Fruit fly (Drosophila melanogaster) whole organism, adult: ENCODE results near the gene Clbn.
A peak's percentile ranks its signal among the peaks of the same experiment; 100 is the strongest.
"Not testable (repeated sequence)": the region's sequence is repeated elsewhere in the genome, so short reads cannot be mapped to it uniquely, and the experiment has no call there.

Experiments
- CG11617 ChIP-seq: fragments of 200-800 bp; sonication (Bioruptor generic); optimal IDR thresholded peaks from 2 replicates; lab custom pipeline; 2017; ENCODE audit warnings: mild to moderate bottlenecking, missing biosample characterization, missing genetic modification reagents, missing genetic modification characterization
- CG14711 ChIP-seq: fragments of 200-800 bp; sonication (Bioruptor generic); optimal IDR thresholded peaks from 2 replicates; lab custom pipeline; 2018; ENCODE audit warnings: missing biosample characterization, mild to moderate bottlenecking, missing genetic modification characterization, moderate library complexity
- CG1620 ChIP-seq: fragments of 200-800 bp; sonication (Bioruptor generic); optimal IDR thresholded peaks from 2 replicates; lab custom pipeline; 2016; ENCODE audit warnings: missing biosample characterization, missing genetic modification characterization
- CG33017 ChIP-seq: fragments of 200-800 bp; sonication (Bioruptor generic); optimal IDR thresholded peaks from 2 replicates; lab custom pipeline; 2018; ENCODE audit warnings: missing biosample characterization, mild to moderate bottlenecking, missing genetic modification characterization, moderate library complexity
- CG5204 ChIP-seq: fragments of 200-800 bp; sonication (Bioruptor generic); optimal IDR thresholded peaks from 2 replicates; lab custom pipeline; 2016; ENCODE audit warnings: missing biosample characterization, missing genetic modification characterization
- CG7045 ChIP-seq: fragments of 200-800 bp; sonication (Bioruptor generic); optimal IDR thresholded peaks from 2 replicates; lab custom pipeline; 2017; ENCODE audit warnings: missing biosample characterization, mild to moderate bottlenecking, missing genetic modification characterization
- CG7101 ChIP-seq: fragments of 200-800 bp; sonication (Bioruptor generic); optimal IDR thresholded peaks from 2 replicates; lab custom pipeline; 2018; ENCODE audit warnings: missing biosample characterization, mild to moderate bottlenecking, missing genetic modification characterization, moderate library complexity
- Clk ChIP-seq: fragments of 200-800 bp; sonication (Bioruptor generic); optimal IDR thresholded peaks from 2 replicates; lab custom pipeline; 2017; ENCODE audit warnings: missing biosample characterization, missing genetic modification characterization
- Crg-1 ChIP-seq: fragments of 200-800 bp; sonication (Bioruptor generic); optimal IDR thresholded peaks from 2 replicates; lab custom pipeline; 2016; ENCODE audit warnings: missing biosample characterization, missing genetic modification characterization
- Hr96 ChIP-seq: fragments of 200-800 bp; sonication (Bioruptor generic); optimal IDR thresholded peaks from 2 replicates; lab custom pipeline; 2016; ENCODE audit warnings: missing biosample characterization, missing genetic modification characterization
- Mnt ChIP-seq: fragments of 200-800 bp; sonication (Bioruptor generic); optimal IDR thresholded peaks from 2 replicates; lab custom pipeline; 2016; ENCODE audit warnings: missing biosample characterization, mild to moderate bottlenecking, missing genetic modification characterization
- bab1 ChIP-seq: fragments of 200-800 bp; sonication (Bioruptor generic); optimal IDR thresholded peaks from 3 replicates; lab custom pipeline; 2019; ENCODE audit warnings: missing biosample characterization, mild to moderate bottlenecking, missing genetic modification characterization, moderate library complexity
- cic ChIP-seq: fragments of 200-800 bp; sonication (Bioruptor generic); optimal IDR thresholded peaks from 2 replicates; lab custom pipeline; 2017; ENCODE audit warnings: missing biosample characterization, mild to moderate bottlenecking, missing genetic modification characterization, moderate library complexity
- cnc ChIP-seq, 2 experiments: fragments of >200 bp; optimal IDR thresholded peaks; 2 replicates each; lab custom pipeline; 2017
- kay ChIP-seq: fragments of 200-800 bp; sonication (Bioruptor generic); peaks from one replicate; lab custom pipeline; 2016; ENCODE audit warnings: missing biosample characterization, missing genetic modification characterization, borderline replicate concordance
- ovo ChIP-seq: fragments of 200-800 bp; sonication (Bioruptor generic); optimal IDR thresholded peaks from 2 replicates; lab custom pipeline; 2016; ENCODE audit warnings: missing biosample characterization, missing genetic modification characterization
- pad ChIP-seq: fragments of 200-800 bp; sonication (Bioruptor generic); optimal IDR thresholded peaks from 3 replicates; lab custom pipeline; 2017; ENCODE audit warnings: missing biosample characterization, missing genetic modification characterization, mild to moderate bottlenecking, moderate library complexity, missing genetic modification reagents
- tj ChIP-seq: fragments of 200-800 bp; sonication (Bioruptor generic); optimal IDR thresholded peaks from 3 replicates; lab custom pipeline; 2017; ENCODE audit warnings: missing biosample characterization, mild to moderate bottlenecking, missing genetic modification characterization, moderate library complexity
- toe ChIP-seq: fragments of 200-800 bp; sonication (Bioruptor generic); optimal IDR thresholded peaks from 2 replicates; lab custom pipeline; 2016; ENCODE audit warnings: missing biosample characterization, missing genetic modification characterization

Gene Clbn

DNA sequence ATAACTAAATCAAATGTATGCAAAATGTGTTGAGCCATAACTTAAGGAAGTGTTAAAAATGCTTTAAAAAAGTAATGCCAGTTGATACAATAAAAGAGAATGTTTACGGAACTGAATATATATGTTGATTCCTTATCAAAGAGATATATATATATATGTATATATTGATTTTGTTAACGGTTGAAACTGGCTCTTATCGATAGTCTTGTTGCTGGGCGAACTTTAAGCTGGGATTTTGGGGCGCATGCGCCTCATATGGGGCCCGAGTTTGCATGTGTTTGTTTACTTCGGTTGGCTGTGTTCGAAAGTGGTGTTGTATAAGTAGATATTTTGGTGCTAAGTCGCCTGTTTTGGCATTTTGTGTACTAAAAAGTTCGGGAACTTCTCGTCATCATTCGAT is 3.7 kb downstream of the Clbn start, which contains the start of gene Bili:
Bili (plus strand) TSS at position 265 of the 400 bp plus-strand sequence.
- not testable (repeated sequence) for TF ChIP-seq Hr96 (GFP tag; lab: Kevin White, UChicago); pad (GFP tag; lab: Kevin White, UChicago); Mnt

DNA sequence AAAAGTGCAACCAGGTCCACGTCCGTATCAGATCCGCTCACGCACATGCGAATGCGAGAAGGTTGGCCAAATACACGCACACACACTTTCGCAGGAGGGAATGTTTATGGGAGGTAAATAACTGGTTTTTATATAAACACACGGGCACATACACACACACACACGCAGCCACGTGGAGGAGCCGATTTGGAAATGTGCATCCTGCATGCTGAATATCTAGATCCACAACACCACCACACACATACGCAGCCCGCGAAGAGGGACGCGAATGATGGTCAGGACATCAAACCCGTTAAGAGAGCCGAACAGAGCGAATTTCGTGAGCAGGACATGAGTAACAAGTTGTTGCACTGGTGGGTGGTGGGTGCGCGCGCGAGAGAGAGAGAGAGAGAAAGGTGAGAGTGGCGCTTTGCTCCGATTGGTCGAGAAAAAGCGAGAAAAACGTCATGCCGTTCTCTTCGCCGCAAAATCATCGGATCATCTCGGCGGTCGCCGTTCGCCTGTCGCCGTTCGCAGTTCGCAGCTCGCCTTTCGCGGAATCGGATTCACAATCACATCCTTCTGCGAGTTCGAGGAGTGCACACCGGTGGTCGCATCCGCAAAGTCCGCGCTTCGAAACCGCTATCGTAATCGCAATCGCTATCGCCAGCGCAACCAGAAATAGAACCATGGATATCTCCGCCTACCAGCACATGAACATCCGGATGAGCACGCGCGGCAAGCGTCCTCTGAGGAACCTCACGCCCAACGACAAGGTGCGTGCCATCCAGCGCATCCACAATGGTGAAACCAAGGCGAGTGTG is 10.5 kb downstream of the Clbn start, which contains the start of gene danr:
danr (plus strand) TSS at position 508 of the 803 bp plus-strand sequence.
- TF ChIP-seq Clk = no peak
- no peak for TF ChIP-seq CG14711 (tag; lab: Kevin White, UChicago)
- peak; percentile 28 for TF ChIP-seq Mnt
- TF ChIP-seq CG11617 (GFP tag; lab: Kevin White, UChicago) = no peak
- TF ChIP-seq CG5204 = no peak
- no peak for TF ChIP-seq CG7101
- no peak for TF ChIP-seq Hr96 (GFP tag; lab: Kevin White, UChicago)

DNA sequence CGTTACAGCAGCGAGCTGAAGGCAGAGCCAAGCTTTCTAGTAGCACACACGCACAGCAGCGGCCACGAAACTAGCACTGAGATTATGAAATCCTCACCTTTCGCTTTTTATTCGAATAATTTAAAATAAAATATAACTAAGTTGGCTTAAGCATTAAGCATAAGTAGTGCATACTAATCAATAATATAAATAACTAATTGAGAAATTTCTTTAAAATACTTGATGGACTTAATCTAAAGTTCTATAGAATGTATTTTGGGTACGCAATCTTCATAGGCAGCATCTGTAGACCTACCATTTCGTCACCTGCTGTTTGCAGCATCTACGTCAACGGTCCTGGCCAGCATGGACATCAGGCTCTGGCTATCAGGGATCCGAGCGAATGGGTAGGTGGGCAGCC is 25.0 kb downstream of the Clbn start:
- TF ChIP-seq CG7045 (GFP tag; lab: Kevin White, UChicago) = no peak
- TF ChIP-seq cnc (optimal IDR thresholded peaks at IDR 0.05; lab: Kevin White, UChicago) = no peak
- TF ChIP-seq ovo (GFP tag; lab: Kevin White, UChicago) = no peak
- TF ChIP-seq CG7101 = peak; percentile 11
- TF ChIP-seq Crg-1 = no peak
- no peak for TF ChIP-seq CG33017 (tag; lab: Kevin White, UChicago)
- no peak for TF ChIP-seq tj (GFP tag; lab: Kevin White, UChicago)
- TF ChIP-seq kay = peak; percentile 70

DNA sequence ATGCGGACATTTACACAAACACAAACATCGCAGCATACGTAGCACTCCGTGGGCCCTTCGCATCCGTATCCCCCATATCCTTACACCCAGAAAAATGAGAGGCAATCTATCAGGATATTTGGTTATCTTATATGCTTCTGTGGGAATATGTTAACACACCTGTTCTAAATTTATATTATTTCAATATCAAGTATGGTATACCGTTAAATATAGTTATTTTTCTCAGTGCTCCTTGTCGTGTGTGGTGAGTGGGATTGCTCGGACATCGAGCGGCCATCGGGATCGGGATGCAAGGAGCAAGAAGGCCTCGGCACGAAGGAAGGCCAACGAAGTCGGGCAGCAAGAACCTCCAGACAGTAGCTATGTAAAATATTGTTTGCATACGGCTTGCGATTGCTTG is 34.2 kb downstream of the Clbn start:
- TF ChIP-seq pad (GFP tag; lab: Kevin White, UChicago) (no peak), bab1 (GFP tag; lab: Kevin White, UChicago) (no peak), Clk (no peak), CG7045 (GFP tag; lab: Kevin White, UChicago) (no peak), tj (GFP tag; lab: Kevin White, UChicago) (no peak), CG11617 (GFP tag; lab: Kevin White, UChicago) (no peak)

DNA sequence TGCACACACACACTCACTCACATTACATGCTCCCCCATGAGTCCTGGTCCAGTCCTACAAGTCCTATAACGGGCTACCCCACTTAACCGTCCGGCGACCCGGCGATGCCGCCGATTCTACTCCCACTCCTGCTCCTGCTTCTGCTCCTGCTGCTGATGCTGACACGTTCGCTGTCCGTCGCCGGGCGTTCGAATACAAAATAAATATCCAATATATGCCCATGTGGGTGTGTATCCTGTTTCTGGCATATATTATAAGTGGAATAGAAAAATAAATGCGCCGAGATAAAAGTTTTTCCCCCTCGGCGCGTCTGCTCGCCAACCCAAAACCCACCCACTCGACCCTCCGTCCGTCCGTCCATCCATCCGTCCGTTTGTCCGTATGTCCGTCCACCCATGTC is 39.5 kb downstream of the Clbn start:
- TF ChIP-seq CG33017 (tag; lab: Kevin White, UChicago) (no peak), CG7101 (no peak), tj (GFP tag; lab: Kevin White, UChicago) (no peak), Mnt (no peak), CG7045 (GFP tag; lab: Kevin White, UChicago) (no peak), pad (GFP tag; lab: Kevin White, UChicago) (no peak), Clk (no peak), cnc (optimal IDR thresholded peaks at IDR 0.05; lab: Kevin White, UChicago) (no peak), toe (GFP tag; lab: Kevin White, UChicago) (no peak), CG5204 (no peak)

DNA sequence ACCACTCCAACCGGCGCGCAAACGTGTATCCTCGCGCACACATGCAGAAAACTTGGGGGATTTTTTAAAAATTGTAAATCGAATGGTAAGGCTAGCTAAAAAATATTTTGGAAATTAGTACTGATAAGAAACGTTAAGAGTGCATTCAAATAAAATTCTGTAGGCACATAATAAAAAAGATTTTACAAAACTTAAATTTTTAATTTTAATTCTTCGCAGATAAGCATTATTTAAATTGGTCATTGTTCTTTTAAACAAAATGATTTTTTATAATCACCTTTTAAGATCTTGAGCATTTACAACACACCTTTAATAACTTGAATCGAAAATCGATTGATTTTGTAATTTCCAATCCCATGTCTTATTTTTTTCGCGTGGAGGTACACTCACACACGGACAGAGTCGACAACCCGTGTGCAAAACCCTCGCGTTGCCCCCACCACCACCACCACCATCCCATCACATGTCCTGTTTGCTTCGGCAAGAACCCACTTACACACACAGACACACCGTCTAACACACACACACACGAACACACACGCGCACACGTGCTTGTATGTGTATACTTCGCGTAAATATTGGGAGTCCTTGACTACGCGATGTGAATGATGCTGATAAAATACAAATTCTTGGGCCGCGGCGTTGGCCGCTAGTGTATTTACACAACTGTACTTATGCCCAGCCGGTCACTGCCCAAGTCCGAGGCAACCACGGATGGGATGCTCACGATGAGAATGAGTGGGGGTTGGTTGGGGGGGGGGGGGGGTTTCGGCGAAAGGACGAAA is 40.3 kb downstream of the Clbn start:
- TF ChIP-seq Hr96 (GFP tag; lab: Kevin White, UChicago) (no peak), tj (GFP tag; lab: Kevin White, UChicago) (no peak), CG7101 (no peak), CG7045 (GFP tag; lab: Kevin White, UChicago) (no peak), CG1620 (GFP tag; lab: Kevin White, UChicago) (no peak), ovo (GFP tag; lab: Kevin White, UChicago) (no peak), CG5204 (no peak), cic (GFP tag; lab: Kevin White, UChicago) (no peak), CG33017 (tag; lab: Kevin White, UChicago) (no peak), cnc (optimal IDR thresholded peaks at IDR 0.05; lab: Kevin White, UChicago) (no peak), kay (no peak), Clk (no peak), Crg-1 (no peak)

DNA sequence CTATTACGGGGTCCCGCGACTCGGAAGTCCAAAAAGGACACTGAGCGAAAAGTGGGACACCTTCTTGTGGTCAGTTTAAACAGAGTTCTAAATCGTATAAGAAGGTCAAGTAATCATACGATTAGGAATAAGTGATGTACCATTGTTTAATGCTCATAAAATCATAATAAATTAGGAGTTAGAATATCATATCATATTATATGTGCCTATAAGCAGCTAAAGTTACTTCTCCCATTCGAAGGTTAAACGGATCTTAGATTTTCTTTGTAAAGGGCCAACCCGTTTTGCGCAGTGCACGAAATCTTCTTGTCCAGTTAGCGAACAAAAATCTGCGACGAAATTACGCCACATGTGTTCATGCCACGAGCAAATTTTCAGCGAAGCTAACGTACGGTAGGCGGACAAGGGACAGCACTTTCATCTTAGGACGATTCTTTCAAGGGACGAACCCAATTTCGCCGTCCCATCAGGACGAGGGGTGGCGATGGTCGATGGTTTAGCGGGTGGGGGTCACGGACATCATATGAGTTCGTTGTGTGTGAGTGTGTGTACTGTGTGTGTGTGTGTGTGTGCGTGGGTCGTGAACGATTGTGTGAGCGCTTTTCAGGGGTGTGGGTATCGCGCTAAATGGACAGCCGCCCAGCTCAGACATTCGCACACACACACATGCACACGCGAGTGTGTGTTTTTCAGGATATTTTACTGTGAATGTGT is 41.1 kb downstream of the Clbn start:
- no peak for TF ChIP-seq CG1620 (GFP tag; lab: Kevin White, UChicago)
- no peak for TF ChIP-seq toe (GFP tag; lab: Kevin White, UChicago)
- TF ChIP-seq cic (GFP tag; lab: Kevin White, UChicago) = no peak
- no peak for TF ChIP-seq CG7101
